Fruit fly (Drosophila melanogaster): ENCODE measurements around the gene defl.

The defl gene

DNA sequence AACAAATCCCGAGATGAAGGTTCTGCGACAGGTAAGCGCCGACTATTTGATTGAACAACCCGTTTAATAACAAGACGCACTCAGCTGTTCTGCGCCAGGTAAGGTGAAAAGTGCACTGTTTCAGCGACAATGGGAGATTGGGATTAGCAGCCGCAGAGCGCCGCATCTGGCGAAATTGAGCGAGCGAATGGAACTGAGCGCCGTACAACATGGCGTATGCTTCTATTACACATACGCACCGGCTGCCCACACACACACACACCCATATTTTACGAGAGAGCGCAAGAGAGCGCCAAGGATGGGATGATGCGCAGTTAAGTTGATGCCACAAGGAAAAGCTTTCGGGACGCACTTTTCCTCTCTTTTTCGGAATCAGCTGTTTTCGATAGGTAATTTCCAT is 28.0 kb upstream of the defl start:
- TF ChIP-seq CG15710 (tag; optimal IDR thresholded peaks at IDR 0.05) = no peak
- TF ChIP-seq Pif1B (GFP tag; optimal IDR thresholded peaks at IDR 0.05) = no peak
- TF ChIP-seq Pif1A (GFP tag; optimal IDR thresholded peaks at IDR 0.05) = no peak
- no peak for TF ChIP-seq CG8301 (tag; optimal IDR thresholded peaks at IDR 0.05)
- no peak for TF ChIP-seq CG8159 (tag; optimal IDR thresholded peaks at IDR 0.05)
- TF ChIP-seq CG12605 (GFP tag; IDR thresholded peaks at IDR 0.05) = no peak
- no peak for TF ChIP-seq EcR (GFP tag; optimal IDR thresholded peaks at IDR 0.05)
- no peak for TF ChIP-seq CG13204 (GFP tag; optimal IDR thresholded peaks at IDR 0.05)
- no peak for TF ChIP-seq CG32121 (GFP tag; IDR thresholded peaks at IDR 0.05)
- TF ChIP-seq D1 (tag; optimal IDR thresholded peaks at IDR 0.05) = no peak
- TF ChIP-seq CG4496 (GFP tag; IDR thresholded peaks at IDR 0.05) = no peak
- no peak for TF ChIP-seq CG34367 (tag; optimal IDR thresholded peaks at IDR 0.05)
- TF ChIP-seq Ets98B (GFP tag; IDR thresholded peaks at IDR 0.05) = no peak

DNA sequence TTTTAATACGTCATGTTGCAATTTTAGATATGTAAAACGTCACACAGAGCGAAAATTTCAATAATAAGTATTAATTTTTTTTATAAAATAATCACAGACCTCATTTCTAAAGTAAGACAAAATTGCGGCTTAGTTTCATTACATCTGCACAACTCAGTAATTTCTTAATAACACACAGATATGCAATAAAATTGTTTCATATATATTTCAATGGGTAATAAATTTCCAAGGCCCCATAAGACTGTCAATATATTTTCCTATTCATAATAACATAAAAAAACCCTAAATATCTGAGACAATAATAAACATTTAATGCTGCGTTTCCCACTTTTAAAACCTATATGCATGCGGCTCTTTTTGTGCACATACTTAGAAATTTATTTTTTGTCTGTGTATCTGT is 27.6 kb upstream of the defl start:
- TF ChIP-seq D1 (tag; optimal IDR thresholded peaks at IDR 0.05) (peak; percentile 19), CG17806 (tag; optimal IDR thresholded peaks at IDR 0.05) (peak; percentile 42), CG34367 (tag; optimal IDR thresholded peaks at IDR 0.05) (peak; percentile 47), Ets98B (GFP tag; IDR thresholded peaks at IDR 0.05) (0 out of 2 replicates have a peak, but pooled peaks have one; percentile 34), CG8301 (tag; optimal IDR thresholded peaks at IDR 0.05) (peak; percentile 37), CG8159 (tag; optimal IDR thresholded peaks at IDR 0.05) (peak; percentile 0), fd96Ca (GFP tag; IDR thresholded peaks at IDR 0.05) (no peak), EcR (GFP tag; optimal IDR thresholded peaks at IDR 0.05) (no peak), Pif1B (GFP tag; optimal IDR thresholded peaks at IDR 0.05) (no peak), rn (GFP tag; IDR thresholded peaks at IDR 0.05) (no peak), CG10348 (GFP tag; IDR thresholded peaks at IDR 0.05) (no peak), CG12605 (GFP tag; IDR thresholded peaks at IDR 0.05) (no peak), CG15710 (tag; optimal IDR thresholded peaks at IDR 0.05) (peak; percentile 36), CG13204 (GFP tag; optimal IDR thresholded peaks at IDR 0.05) (no peak), Snoo (tag; optimal IDR thresholded peaks at IDR 0.05) (peak; percentile 15), CG14655 (GFP tag; optimal IDR thresholded peaks at IDR 0.05) (peak; percentile 5), CG9948 (tag; optimal IDR thresholded peaks at IDR 0.05) (peak; percentile 21), CG4496 (GFP tag; IDR thresholded peaks at IDR 0.05) (0 out of 3 replicates have a peak, but pooled peaks have one; percentile 30), Pif1A (GFP tag; optimal IDR thresholded peaks at IDR 0.05) (no peak), CG32121 (GFP tag; IDR thresholded peaks at IDR 0.05) (peak; percentile 31; the same call in 1 of the 2 replicates), gl (tag; optimal IDR thresholded peaks at IDR 0.05) (no peak)

DNA sequence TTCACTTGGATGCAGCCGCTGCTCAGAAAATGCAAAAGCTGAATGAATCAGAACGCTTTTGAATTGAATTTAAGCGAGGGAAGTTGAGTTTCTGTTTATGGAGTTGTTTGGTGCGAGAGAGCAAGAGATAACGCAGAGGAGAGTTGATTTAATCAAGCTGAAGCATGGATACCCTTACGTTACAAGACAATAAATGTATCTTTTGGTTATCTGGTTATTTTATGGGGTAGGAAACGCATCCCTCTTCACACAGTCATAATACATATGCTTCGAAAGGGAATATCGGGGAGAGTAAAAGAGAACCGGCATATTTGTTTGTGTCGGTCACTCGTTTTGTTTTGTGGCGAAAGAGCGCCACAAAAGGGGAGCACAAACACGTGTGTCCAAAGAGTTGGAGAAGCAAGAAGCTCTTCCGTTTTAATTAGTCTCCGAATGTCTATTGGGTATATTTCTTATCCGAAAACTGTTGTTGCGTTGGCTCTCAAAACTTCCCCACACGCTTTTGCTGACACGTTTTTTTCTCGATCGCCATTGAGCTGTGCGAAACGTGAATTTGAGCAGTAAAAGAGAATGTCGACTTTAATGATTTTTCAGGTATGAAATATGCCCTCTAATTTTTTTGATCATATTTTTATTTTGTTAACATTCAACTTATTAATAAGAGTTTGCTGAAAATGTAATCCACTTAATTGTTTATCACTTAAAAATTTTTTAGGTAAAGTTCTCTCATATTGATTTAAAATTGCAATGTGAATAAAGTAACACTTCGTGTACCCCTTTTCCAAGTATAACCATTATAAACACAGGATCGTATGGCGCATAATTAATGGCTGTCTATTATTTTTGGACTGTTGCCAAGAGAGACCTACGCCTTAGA is 26.3 kb upstream of the defl start, which contains the start of gene Prps:
Gene Prps (minus strand): TSS at position 51 of the 877 bp plus-strand sequence.
- TF ChIP-seq CG10348 (GFP tag; IDR thresholded peaks at IDR 0.05) (no peak), CG13204 (GFP tag; optimal IDR thresholded peaks at IDR 0.05) (no peak), Pif1B (GFP tag; optimal IDR thresholded peaks at IDR 0.05) (peak; percentile 87), CG9948 (tag; optimal IDR thresholded peaks at IDR 0.05) (peak; percentile 67), Pif1A (GFP tag; optimal IDR thresholded peaks at IDR 0.05) (peak; percentile 89), CG15710 (tag; optimal IDR thresholded peaks at IDR 0.05) (peak; percentile 70), CG8301 (tag; optimal IDR thresholded peaks at IDR 0.05) (peak; percentile 82), D1 (tag; optimal IDR thresholded peaks at IDR 0.05) (no peak), CG17806 (tag; optimal IDR thresholded peaks at IDR 0.05) (peak; percentile 83), CG4496 (GFP tag; IDR thresholded peaks at IDR 0.05) (peak; percentile 93), CG14655 (GFP tag; optimal IDR thresholded peaks at IDR 0.05) (no peak), CG8159 (tag; optimal IDR thresholded peaks at IDR 0.05) (peak; percentile 79), rn (GFP tag; IDR thresholded peaks at IDR 0.05) (peak; percentile 81), fd96Ca (GFP tag; IDR thresholded peaks at IDR 0.05) (peak; percentile 93), gl (tag; optimal IDR thresholded peaks at IDR 0.05) (peak; percentile 79), Snoo (tag; optimal IDR thresholded peaks at IDR 0.05) (peak; percentile 85), CG32121 (GFP tag; IDR thresholded peaks at IDR 0.05) (peak; percentile 80), CG34367 (tag; optimal IDR thresholded peaks at IDR 0.05) (peak; percentile 64), Ets98B (GFP tag; IDR thresholded peaks at IDR 0.05) (peak; percentile 96), CG12605 (GFP tag; IDR thresholded peaks at IDR 0.05) (peak; percentile 87), EcR (GFP tag; optimal IDR thresholded peaks at IDR 0.05) (peak; percentile 52)

DNA sequence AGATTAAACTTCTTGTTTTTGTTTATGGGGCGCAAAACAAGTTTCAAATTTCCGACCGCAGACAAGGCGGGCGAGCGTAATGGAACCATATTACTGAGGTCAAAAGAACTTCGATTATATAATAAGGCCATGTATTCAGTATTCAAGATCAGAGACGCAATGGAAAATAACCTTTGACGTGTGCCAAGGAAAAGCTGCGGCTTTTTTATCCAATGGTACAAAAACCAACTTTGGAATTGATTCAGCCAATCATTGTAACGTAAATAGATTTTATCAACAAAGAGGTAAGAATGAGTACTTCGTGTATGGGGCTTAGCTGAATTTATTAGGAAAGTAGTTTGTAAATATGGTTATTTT is 25.7 kb upstream of the defl start:
- TF ChIP-seq CG17806 (tag; optimal IDR thresholded peaks at IDR 0.05) = no peak
- TF ChIP-seq CG9948 (tag; optimal IDR thresholded peaks at IDR 0.05) = no peak
- no peak for TF ChIP-seq EcR (GFP tag; optimal IDR thresholded peaks at IDR 0.05)
- no peak for TF ChIP-seq Pif1A (GFP tag; optimal IDR thresholded peaks at IDR 0.05)
- TF ChIP-seq Ets98B (GFP tag; IDR thresholded peaks at IDR 0.05) = no peak
- TF ChIP-seq fd96Ca (GFP tag; IDR thresholded peaks at IDR 0.05) = no peak
- TF ChIP-seq CG8301 (tag; optimal IDR thresholded peaks at IDR 0.05) = no peak
- no peak for TF ChIP-seq CG4496 (GFP tag; IDR thresholded peaks at IDR 0.05)
- TF ChIP-seq CG32121 (GFP tag; IDR thresholded peaks at IDR 0.05) = no peak

dm6 chr3L:9698193-9698642 is 25.0 kb upstream of the defl start, which contains the start of gene Ubc4:
Gene Ubc4, plus strand, starts transcription at chr3L:9698336.
- no peak for TF ChIP-seq fd96Ca (GFP tag; IDR thresholded peaks at IDR 0.05)
- no peak for TF ChIP-seq CG12605 (GFP tag; IDR thresholded peaks at IDR 0.05)
- TF ChIP-seq D1 (tag; optimal IDR thresholded peaks at IDR 0.05) = no peak
- TF ChIP-seq CG4496 (GFP tag; IDR thresholded peaks at IDR 0.05) = peak; percentile 12; the same call in 1 of the 3 replicates
- TF ChIP-seq CG8159 (tag; optimal IDR thresholded peaks at IDR 0.05) = peak; percentile 2
- TF ChIP-seq CG34367 (tag; optimal IDR thresholded peaks at IDR 0.05) = no peak
- peak; percentile 8 for TF ChIP-seq Snoo (tag; optimal IDR thresholded peaks at IDR 0.05)
- TF ChIP-seq EcR (GFP tag; optimal IDR thresholded peaks at IDR 0.05) = peak; percentile 26
- no peak for TF ChIP-seq Pif1B (GFP tag; optimal IDR thresholded peaks at IDR 0.05)
- TF ChIP-seq gl (tag; optimal IDR thresholded peaks at IDR 0.05) = peak; percentile 40
- TF ChIP-seq CG17806 (tag; optimal IDR thresholded peaks at IDR 0.05) = peak; percentile 8
- no peak for TF ChIP-seq Pif1A (GFP tag; optimal IDR thresholded peaks at IDR 0.05)
- no peak for TF ChIP-seq CG13204 (GFP tag; optimal IDR thresholded peaks at IDR 0.05)
- no peak for TF ChIP-seq CG9948 (tag; optimal IDR thresholded peaks at IDR 0.05)
- 0 out of 2 replicates have a peak, but pooled peaks have one; percentile 9 for TF ChIP-seq CG32121 (GFP tag; IDR thresholded peaks at IDR 0.05)
- peak; percentile 7 for TF ChIP-seq CG15710 (tag; optimal IDR thresholded peaks at IDR 0.05)
- no peak for TF ChIP-seq CG10348 (GFP tag; IDR thresholded peaks at IDR 0.05)
- TF ChIP-seq CG8301 (tag; optimal IDR thresholded peaks at IDR 0.05) = no peak
- TF ChIP-seq rn (GFP tag; IDR thresholded peaks at IDR 0.05) = no peak
- peak; percentile 39 for TF ChIP-seq Ets98B (GFP tag; IDR thresholded peaks at IDR 0.05)
- no peak for TF ChIP-seq CG14655 (GFP tag; optimal IDR thresholded peaks at IDR 0.05)
